Worm (Caenorhabditis elegans): ENCODE data around the gene Y17G9A.2.

Gene Y17G9A.2

DNA sequence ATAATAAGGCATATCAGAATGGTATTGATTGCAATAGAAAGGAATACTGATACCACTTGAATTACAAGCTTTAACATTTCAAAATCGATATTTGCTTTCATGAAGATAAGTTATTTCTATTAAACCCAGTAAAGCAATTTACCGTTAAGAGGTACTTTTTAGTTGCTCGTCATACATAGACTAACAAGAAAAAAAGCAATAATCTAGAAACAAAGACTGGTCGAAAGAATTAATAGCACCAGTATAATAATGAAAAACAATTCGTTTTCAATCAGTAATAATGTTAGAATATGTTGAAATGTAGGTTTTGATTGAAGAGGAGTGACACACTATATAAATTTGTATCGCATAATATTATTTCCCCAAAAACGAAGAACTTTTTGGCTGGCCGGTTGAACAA is 14.5 kb upstream of the Y17G9A.2 start, which contains the start of gene str-175:
str-175 (minus strand) TSS at position 101 of the 400 bp plus-strand sequence.
- no peak for TF ChIP-seq ceh-90 (tag; optimal IDR thresholded peaks at IDR 0.05)

DNA sequence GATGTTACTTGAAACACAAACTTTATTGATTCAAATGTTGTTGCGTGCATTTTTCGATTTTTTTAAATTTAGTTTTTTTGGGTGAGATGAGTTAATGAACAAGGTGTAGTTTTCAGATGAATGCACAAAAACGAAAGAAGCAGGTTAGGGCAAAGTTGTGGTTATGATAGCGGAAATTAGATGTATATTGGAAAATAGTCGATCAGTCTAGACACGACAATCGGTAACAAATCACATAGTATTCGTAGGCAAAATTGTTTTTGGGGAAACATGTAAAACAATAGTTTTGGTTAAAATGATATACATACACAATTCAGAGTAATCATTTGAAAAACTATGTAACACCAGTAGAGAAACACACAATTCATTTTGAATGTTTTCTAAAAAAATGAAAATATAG is 11.5 kb upstream of the Y17G9A.2 start, which contains the start of gene str-172:
str-172 (minus strand) TSS at position 101 of the 400 bp plus-strand sequence.
- TF ChIP-seq efl-3 (GFP tag; optimal IDR thresholded peaks at IDR 0.05), result no peak
- no peak for TF ChIP-seq unc-62 (GFP tag; optimal IDR thresholded peaks at IDR 0.05)
- no peak for TF ChIP-seq mef-2 (tag; optimal IDR thresholded peaks at IDR 0.05)
- TF ChIP-seq lin-14 (GFP tag; optimal IDR thresholded peaks at IDR 0.05), result no peak
- no peak for TF ChIP-seq tlp-1 (tag; optimal IDR thresholded peaks at IDR 0.05)
- no peak for TF ChIP-seq blmp-1 (tag; optimal IDR thresholded peaks at IDR 0.05)

DNA sequence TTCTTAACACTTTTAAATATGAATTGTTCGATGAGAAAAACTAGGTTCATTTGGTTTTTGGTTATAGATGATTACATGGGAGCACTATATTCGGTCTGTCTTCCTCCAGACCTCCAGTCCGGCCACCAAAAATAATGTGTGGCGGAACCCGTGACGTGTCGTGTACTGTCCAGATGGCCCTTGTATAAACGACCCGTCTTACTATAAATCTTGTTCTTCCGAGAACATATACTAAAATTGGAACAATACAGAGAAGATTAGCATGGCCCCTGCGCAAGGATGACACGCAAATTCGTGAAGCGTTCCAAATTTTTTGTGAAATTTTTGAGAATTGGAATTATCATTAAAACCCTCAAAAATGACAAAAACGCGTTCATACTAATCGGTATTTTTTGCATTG is 10.5 kb upstream of the Y17G9A.2 start:
- TF ChIP-seq lsy-2 (tag; optimal IDR thresholded peaks at IDR 0.05) (no peak), fkh-10 (GFP tag; optimal IDR thresholded peaks at IDR 0.05) (no peak), ztf-11 (tag; optimal IDR thresholded peaks at IDR 0.05) (no peak), mdl-1 (tag; optimal IDR thresholded peaks at IDR 0.05) (no peak), lin-35 (GFP tag; optimal IDR thresholded peaks at IDR 0.05) (no peak), nhr-237 (tag; optimal IDR thresholded peaks at IDR 0.05) (no peak), C34B4.2 (tag; optimal IDR thresholded peaks at IDR 0.05) (no peak), tlp-1 (tag; optimal IDR thresholded peaks at IDR 0.05) (no peak), sptf-1 (tag; optimal IDR thresholded peaks at IDR 0.05) (no peak), ceh-90 (tag; optimal IDR thresholded peaks at IDR 0.05) (no peak), ets-5 (GFP tag; IDR thresholded peaks at IDR 0.05) (no peak), lin-13 (GFP tag; optimal IDR thresholded peaks at IDR 0.05) (no peak)

DNA sequence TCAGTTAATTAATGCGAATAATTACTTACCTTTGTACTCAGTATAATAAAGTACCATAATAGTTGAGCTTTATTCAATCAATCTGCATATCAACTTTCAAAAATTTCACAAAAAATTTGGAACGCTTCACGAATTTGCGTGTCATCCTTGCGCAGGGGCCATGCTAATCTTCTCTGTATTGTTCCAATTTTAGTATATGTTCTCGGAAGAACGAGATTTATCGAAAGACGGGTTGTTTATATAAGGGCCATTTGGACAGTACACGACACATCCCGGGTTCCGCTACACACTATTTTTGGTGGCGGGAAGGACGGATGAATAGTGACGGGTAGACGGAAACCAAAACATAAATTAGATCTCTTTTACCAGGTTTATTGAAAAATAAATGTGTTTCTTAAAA is 8.4 kb upstream of the Y17G9A.2 start:
- no peak for TF ChIP-seq tlp-1 (tag; optimal IDR thresholded peaks at IDR 0.05)

DNA sequence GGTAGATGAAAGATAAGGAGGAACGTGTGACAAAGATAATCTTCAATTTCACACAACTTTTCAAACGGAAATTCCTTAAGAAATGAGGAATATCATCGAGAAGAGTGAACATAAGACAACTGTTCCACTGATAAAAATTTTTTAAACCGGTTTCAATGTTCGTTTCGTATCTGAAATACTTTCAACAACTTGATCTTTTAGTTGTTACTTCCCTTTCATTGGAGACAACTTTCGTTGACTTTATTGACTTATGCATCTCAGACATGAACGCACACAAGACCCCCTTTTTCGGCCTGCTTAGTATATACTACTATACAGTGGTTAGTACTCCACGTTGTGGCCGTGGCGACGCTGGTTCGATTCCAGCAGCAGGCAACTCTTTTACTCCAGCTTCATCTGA is 5.4 kb upstream of the Y17G9A.2 start, which contains the start of the genes Y17G9A.4 and str-173:
Y17G9A.4 (minus strand) TSS at position 101 of the 400 bp plus-strand sequence.
str-173 (plus strand) TSS at position 325 of the 400 bp plus-strand sequence.
- TF ChIP-seq aha-1 (tag; optimal IDR thresholded peaks at IDR 0.05), result no peak

DNA sequence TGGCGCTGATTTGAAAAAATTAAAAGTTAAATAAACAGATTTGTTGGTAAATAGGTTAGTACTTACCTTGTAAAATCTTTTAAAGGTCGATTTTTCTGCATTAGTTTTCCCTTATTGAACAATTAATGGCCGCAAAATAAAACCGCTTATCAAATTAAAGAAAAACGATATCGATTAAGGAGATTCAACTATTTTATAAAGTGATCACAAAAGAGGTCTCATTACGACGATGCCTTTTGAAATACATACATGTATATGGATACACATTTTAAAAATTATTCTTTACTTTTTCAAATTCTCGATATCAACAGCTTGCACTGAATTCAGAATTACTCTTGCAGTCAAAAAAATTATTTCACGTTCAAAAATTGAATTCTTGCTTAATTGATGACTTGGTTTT is 2.5 kb upstream of the Y17G9A.2 start, which contains the start of gene Y17G9A.3:
Y17G9A.3 (minus strand) TSS at position 101 of the 400 bp plus-strand sequence.
- TF ChIP-seq nhr-90 (tag; optimal IDR thresholded peaks at IDR 0.05; ENCODE audit: poor library complexity), result no peak
- TF ChIP-seq efl-3 (GFP tag; optimal IDR thresholded peaks at IDR 0.05), result no peak
- no peak for TF ChIP-seq grh-1 (GFP tag; IDR thresholded peaks at IDR 0.05)
- TF ChIP-seq lin-13 (GFP tag; optimal IDR thresholded peaks at IDR 0.05), result no peak
- no peak for TF ChIP-seq pag-3 (tag; optimal IDR thresholded peaks at IDR 0.05; ENCODE audit: borderline replicate concordance, insufficient read depth)
- no peak for TF ChIP-seq nhr-11 (tag; optimal IDR thresholded peaks at IDR 0.05)
- no peak for TF ChIP-seq lir-3 (tag; optimal IDR thresholded peaks at IDR 0.05; ENCODE audit: poor library complexity)
- no peak for TF ChIP-seq lin-35 (GFP tag; optimal IDR thresholded peaks at IDR 0.05)
- no peak for TF ChIP-seq ces-1 (GFP tag; optimal IDR thresholded peaks at IDR 0.05)
- no peak for TF ChIP-seq irx-1 (tag; optimal IDR thresholded peaks at IDR 0.05)
- no peak for TF ChIP-seq fkh-4 (tag; optimal IDR thresholded peaks at IDR 0.05; ENCODE audit: borderline replicate concordance)

DNA sequence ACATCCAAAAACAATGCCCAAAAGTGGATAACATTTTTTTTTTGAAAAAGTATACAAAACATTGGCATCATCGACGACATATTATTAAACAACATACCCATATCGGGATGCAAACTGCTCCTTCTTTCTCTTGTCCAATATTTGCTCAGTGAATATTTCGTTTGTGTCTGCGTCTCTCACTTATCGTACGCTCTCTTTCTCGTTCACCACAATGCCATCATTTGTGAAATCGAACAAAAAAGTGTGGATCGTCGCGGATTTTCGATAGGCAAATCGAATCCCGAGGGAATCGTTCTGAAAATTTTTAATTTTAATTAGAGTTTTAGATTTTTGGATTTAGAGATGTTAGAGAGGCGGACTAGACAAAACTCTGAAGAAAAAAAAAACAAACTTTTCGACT is 9.3 kb downstream of the Y17G9A.2 start, which contains the start of gene tat-2:
tat-2 (minus strand) TSS at position 101 of the 400 bp plus-strand sequence.
- no peak for TF ChIP-seq C34B4.2 (tag; optimal IDR thresholded peaks at IDR 0.05)
- TF ChIP-seq fkh-10 (GFP tag; optimal IDR thresholded peaks at IDR 0.05), result no peak
- TF ChIP-seq fos-1 (tag; optimal IDR thresholded peaks at IDR 0.05), result no peak
- no peak for TF ChIP-seq zip-4 (GFP tag; optimal IDR thresholded peaks at IDR 0.05)
- TF ChIP-seq pax-3 (tag; optimal IDR thresholded peaks at IDR 0.05), result no peak
- TF ChIP-seq snu-23 (GFP tag; optimal IDR thresholded peaks at IDR 0.05), result no peak
- TF ChIP-seq aly-2 (tag; optimal IDR thresholded peaks at IDR 0.05), result no peak
- no peak for TF ChIP-seq hpl-2 (GFP tag; optimal IDR thresholded peaks at IDR 0.05)
- no peak for TF ChIP-seq sox-4 (tag; optimal IDR thresholded peaks at IDR 0.05)
- no peak for TF ChIP-seq ceh-88 (GFP tag; IDR thresholded peaks at IDR 0.05)
- TF ChIP-seq nhr-20 (tag; optimal IDR thresholded peaks at IDR 0.05), result no peak
- no peak for TF ChIP-seq nhr-84 (tag; optimal IDR thresholded peaks at IDR 0.05)
- TF ChIP-seq hlh-4 (tag; optimal IDR thresholded peaks at IDR 0.05), result no peak
- no peak for TF ChIP-seq ama-1 (optimal IDR thresholded peaks at IDR 0.05)
- no peak for TF ChIP-seq elt-2 (tag; optimal IDR thresholded peaks at IDR 0.05)
- TF ChIP-seq nhr-47 (tag; optimal IDR thresholded peaks at IDR 0.05), result no peak
- no peak for TF ChIP-seq tbx-2 (tag; optimal IDR thresholded peaks at IDR 0.05)
- TF ChIP-seq lin-14 (GFP tag; optimal IDR thresholded peaks at IDR 0.05), result no peak
- TF ChIP-seq blmp-1 (tag; optimal IDR thresholded peaks at IDR 0.05), result no peak

All from whole organism, L1 larva.